Fruit fly (Drosophila melanogaster) S2 (cell line): ENCODE data around the gene Polr1B.

ENCODE experiments used
- CG8478 ChIP-seq: fragments of >200 bp; optimal IDR thresholded peaks from 2 replicates; lab custom pipeline; 2018
- CTCF ChIP-seq, 2 experiments: fragments of >200 bp; optimal IDR thresholded peaks; 2 replicates each; lab custom pipeline; 2018

dm6 chr2L:451705-452472 lies 47.8 kb downstream of the Polr1B start:
- TF ChIP-seq CG8478 (lab: Kevin White, UChicago) (no peak), CTCF (optimal IDR thresholded peaks at IDR 0.05; lab: Kevin White, UChicago) (no peak)
